In genomic region chr2L:16620384-16620908, dm6 we compare ENCODE assay signal across 1 fruit fly cellular context.
TF ChIP-seq lines count a peak whose summit lies in the region.

No protein-coding gene starts in this region.

TF ChIP-seq in whole organism, embryonic, 481 proteins besides CTCF, POLR2A, EP300 and RAD21 (continued from another document and continues in another):
- peak; percentile 47 for TF ChIP-seq CG9817 (tag; optimal IDR thresholded peaks at IDR 0.05; lab: Kevin White, UChicago)
- peak; percentile 38 for TF ChIP-seq CG12071 (GFP tag; optimal IDR thresholded peaks at IDR 0.05; lab: Kevin White, UChicago)
- TF ChIP-seq Xbp1 (GFP tag; optimal IDR thresholded peaks at IDR 0.05; lab: Kevin White, UChicago): peak; percentile 80
- TF ChIP-seq mld (GFP tag; IDR thresholded peaks at IDR 0.05; lab: Robert Waterston, UW; ENCODE audit: partially characterized antibody): no peak
- peak; percentile 26 for TF ChIP-seq Nf-YC (tag; optimal IDR thresholded peaks at IDR 0.05; lab: Kevin White, UChicago)
- TF ChIP-seq Xrp1 (GFP tag; IDR thresholded peaks at IDR 0.05; lab: Robert Waterston, UW): peak; percentile 90
- TF ChIP-seq CG34376 (GFP tag; optimal IDR thresholded peaks at IDR 0.05; lab: Kevin White, UChicago): no peak
- no peak for TF ChIP-seq Doc3 (GFP tag; IDR thresholded peaks at IDR 0.05; lab: Robert Waterston, UW; ENCODE audit: partially characterized antibody)
- peak; percentile 41 for TF ChIP-seq CG11723 (GFP tag; optimal IDR thresholded peaks at IDR 0.05; lab: Kevin White, UChicago)
- peak; percentile 6 for TF ChIP-seq CG3407 (GFP tag; optimal IDR thresholded peaks at IDR 0.05; lab: Kevin White, UChicago)
- peak in 1 of 2 experiments; percentile 63 for TF ChIP-seq Hr78 (GFP tag; optimal IDR thresholded peaks at IDR 0.05; lab: Kevin White, UChicago)
- TF ChIP-seq Dad (GFP tag; optimal IDR thresholded peaks at IDR 0.05; lab: Kevin White, UChicago): peak; percentile 22
- TF ChIP-seq CG15073 (GFP tag; optimal IDR thresholded peaks at IDR 0.05; lab: Kevin White, UChicago): no peak
- TF ChIP-seq CG7987 (GFP tag; optimal IDR thresholded peaks at IDR 0.05; lab: Kevin White, UChicago): no peak
- TF ChIP-seq CG17361 (GFP tag; IDR thresholded peaks at IDR 0.05; lab: Robert Waterston, UW): peak; percentile 93
- peak; percentile 66 for TF ChIP-seq Oli (tag; optimal IDR thresholded peaks at IDR 0.05; lab: Kevin White, UChicago)
- TF ChIP-seq CG10979 (tag; optimal IDR thresholded peaks at IDR 0.05; lab: Kevin White, UChicago): peak; percentile 93
- TF ChIP-seq odd (GFP tag; optimal IDR thresholded peaks at IDR 0.05; lab: Kevin White, UChicago): peak; percentile 53
- no peak for TF ChIP-seq CG13287 (GFP tag; IDR thresholded peaks at IDR 0.05; lab: Robert Waterston, UW; ENCODE audit: partially characterized antibody)
- TF ChIP-seq CG32772 (GFP tag; IDR thresholded peaks at IDR 0.05; lab: Robert Waterston, UW): peak; percentile 72
- 0 out of 3 replicates have a peak, but pooled peaks have one; percentile 20 for TF ChIP-seq B-H1 (GFP tag; IDR thresholded peaks at IDR 0.05; lab: Robert Waterston, UW)
- 0 out of 3 replicates have a peak, but pooled peaks have one; percentile 43 for TF ChIP-seq otp (GFP tag; IDR thresholded peaks at IDR 0.05; lab: Robert Waterston, UW)
- no peak for TF ChIP-seq NfI (GFP tag; optimal IDR thresholded peaks at IDR 0.05; lab: Kevin White, UChicago)
- peak; percentile 76 for TF ChIP-seq Sox102F (GFP tag; optimal IDR thresholded peaks at IDR 0.05; lab: Kevin White, UChicago)
- peak; percentile 90 for TF ChIP-seq CG8388 (GFP tag; optimal IDR thresholded peaks at IDR 0.05; lab: Kevin White, UChicago)
- TF ChIP-seq CG17829 (tag; optimal IDR thresholded peaks at IDR 0.05; lab: Kevin White, UChicago): peak; percentile 88
- peak; percentile 14 for TF ChIP-seq emc (GFP tag; optimal IDR thresholded peaks at IDR 0.05; lab: Kevin White, UChicago)
- TF ChIP-seq Fer1 (GFP tag; optimal IDR thresholded peaks at IDR 0.05; lab: Kevin White, UChicago): peak; percentile 57
- peak; percentile 58; the same call in 1 of the 3 replicates for TF ChIP-seq ase (GFP tag; IDR thresholded peaks at IDR 0.05; lab: Robert Waterston, UW)
- no peak for TF ChIP-seq Sin3A (optimal IDR thresholded peaks at IDR 0.05; lab: Kevin White, UChicago)
- TF ChIP-seq CG12391 (tag; optimal IDR thresholded peaks at IDR 0.05; lab: Kevin White, UChicago): peak; percentile 51
- peak; percentile 46 for TF ChIP-seq Hr3 (GFP tag; optimal IDR thresholded peaks at IDR 0.05; lab: Kevin White, UChicago)
- peak; percentile 92 for TF ChIP-seq dmrt99B (tag; optimal IDR thresholded peaks at IDR 0.05; lab: Kevin White, UChicago)
- TF ChIP-seq CG31388 (GFP tag; optimal IDR thresholded peaks at IDR 0.05; lab: Kevin White, UChicago): no peak
- TF ChIP-seq Hsf (GFP tag; optimal IDR thresholded peaks at IDR 0.05; lab: Kevin White, UChicago): peak; percentile 13
- peak; percentile 94 for TF ChIP-seq nmo (GFP tag; optimal IDR thresholded peaks at IDR 0.05; lab: Kevin White, UChicago)
- TF ChIP-seq H2.0 (GFP tag; IDR thresholded peaks at IDR 0.05; lab: Robert Waterston, UW): peak; percentile 61
- peak; percentile 16 for TF ChIP-seq D19B (GFP tag; optimal IDR thresholded peaks at IDR 0.05; lab: Kevin White, UChicago)
- TF ChIP-seq Camta (GFP tag; optimal IDR thresholded peaks at IDR 0.05; lab: Kevin White, UChicago): peak; percentile 77
- TF ChIP-seq zfh2 (GFP tag; optimal IDR thresholded peaks at IDR 0.05; lab: Kevin White, UChicago): no peak
- TF ChIP-seq grau (tag; optimal IDR thresholded peaks at IDR 0.05; lab: Kevin White, UChicago): peak; percentile 56
- TF ChIP-seq grn (GFP tag; optimal IDR thresholded peaks at IDR 0.05; lab: Kevin White, UChicago): no peak
- TF ChIP-seq sna (GFP tag; IDR thresholded peaks at IDR 0.05; lab: Robert Waterston, UW; ENCODE audit: partially characterized antibody): no peak
- TF ChIP-seq Dek (tag; optimal IDR thresholded peaks at IDR 0.05; lab: Kevin White, UChicago): no peak
- TF ChIP-seq Dbx (GFP tag; IDR thresholded peaks at IDR 0.05; lab: Robert Waterston, UW): no peak
- no peak for TF ChIP-seq GATAe (GFP tag; conservative IDR thresholded peaks at IDR 0.05; lab: Robert Waterston, UW)
- no peak for TF ChIP-seq C15 (GFP tag; IDR thresholded peaks at IDR 0.05; lab: Robert Waterston, UW)
- no peak for TF ChIP-seq CG11085 (GFP tag; IDR thresholded peaks at IDR 0.05; lab: Robert Waterston, UW)
- peak; percentile 36; the same call in 1 of the 2 replicates for TF ChIP-seq Atf6 (GFP tag; IDR thresholded peaks at IDR 0.05; lab: Robert Waterston, UW)
- peak; percentile 46 for TF ChIP-seq CG16863 (GFP tag; optimal IDR thresholded peaks at IDR 0.05; lab: Kevin White, UChicago)
- TF ChIP-seq NC2α (GFP tag; optimal IDR thresholded peaks at IDR 0.05; lab: Kevin White, UChicago): peak; percentile 5
- TF ChIP-seq HHEX (GFP tag; optimal IDR thresholded peaks at IDR 0.05; lab: Kevin White, UChicago): peak; percentile 73
- TF ChIP-seq twi (tag; optimal IDR thresholded peaks at IDR 0.05; lab: Kevin White, UChicago): peak; percentile 59
- TF ChIP-seq CG12155 (GFP tag; optimal IDR thresholded peaks at IDR 0.05; lab: Kevin White, UChicago): peak; percentile 5
- TF ChIP-seq CG9215 (GFP tag; IDR thresholded peaks at IDR 0.05; lab: Robert Waterston, UW): peak; percentile 45; the same call in 1 of the 2 replicates
- peak; percentile 24 for TF ChIP-seq sd (tag; optimal IDR thresholded peaks at IDR 0.05; lab: Kevin White, UChicago)
- TF ChIP-seq Oaz (GFP tag; IDR thresholded peaks at IDR 0.05; lab: Robert Waterston, UW): no peak
- peak; percentile 93 for TF ChIP-seq CG2712 (tag; optimal IDR thresholded peaks at IDR 0.05; lab: Kevin White, UChicago)
- peak; percentile 63 for TF ChIP-seq CG5180 (GFP tag; optimal IDR thresholded peaks at IDR 0.05; lab: Kevin White, UChicago)
- TF ChIP-seq ara (GFP tag; IDR thresholded peaks at IDR 0.05; lab: Robert Waterston, UW): peak; percentile 69
- TF ChIP-seq peb (GFP tag; IDR thresholded peaks at IDR 0.05; lab: Robert Waterston, UW): peak; percentile 74
- TF ChIP-seq CG10147 (GFP tag; optimal IDR thresholded peaks at IDR 0.05; lab: Kevin White, UChicago): peak; percentile 59
- peak; percentile 37 for TF ChIP-seq CG7271 (tag; optimal IDR thresholded peaks at IDR 0.05; lab: Kevin White, UChicago)
- TF ChIP-seq CG16815 (GFP tag; optimal IDR thresholded peaks at IDR 0.05; lab: Kevin White, UChicago): peak; percentile 24
- peak; percentile 0 for TF ChIP-seq eyg (GFP tag; optimal IDR thresholded peaks at IDR 0.05; lab: Kevin White, UChicago)
- TF ChIP-seq CG8089 (GFP tag; optimal IDR thresholded peaks at IDR 0.05; lab: Kevin White, UChicago): no peak
- no peak for TF ChIP-seq Tbp (GFP tag; optimal IDR thresholded peaks at IDR 0.05; lab: Kevin White, UChicago)
- peak; percentile 32 for TF ChIP-seq pnt (GFP tag; optimal IDR thresholded peaks at IDR 0.05; lab: Kevin White, UChicago)
- no peak for TF ChIP-seq bowl (GFP tag; IDR thresholded peaks at IDR 0.05; lab: Robert Waterston, UW)
- TF ChIP-seq CG13296 (GFP tag; optimal IDR thresholded peaks at IDR 0.05; lab: Kevin White, UChicago): peak; percentile 38
- TF ChIP-seq CG3995 (GFP tag; optimal IDR thresholded peaks at IDR 0.05; lab: Kevin White, UChicago): peak; percentile 7
- peak; percentile 82 for TF ChIP-seq tap (tag; optimal IDR thresholded peaks at IDR 0.05; lab: Kevin White, UChicago)
- TF ChIP-seq CG9437 (GFP tag; optimal IDR thresholded peaks at IDR 0.05; lab: Kevin White, UChicago): peak; percentile 55
- TF ChIP-seq CG17186 (GFP tag; optimal IDR thresholded peaks at IDR 0.05; lab: Kevin White, UChicago): no peak
- no peak for TF ChIP-seq Taf1 (GFP tag; IDR thresholded peaks at IDR 0.05; lab: Robert Waterston, UW)
- TF ChIP-seq Sry-δ (GFP tag; optimal IDR thresholded peaks at IDR 0.05; lab: Kevin White, UChicago): peak; percentile 18
- TF ChIP-seq CG6791 (GFP tag; IDR thresholded peaks at IDR 0.05; lab: Robert Waterston, UW; ENCODE audit: partially characterized antibody): no peak
- TF ChIP-seq scrt (GFP tag; optimal IDR thresholded peaks at IDR 0.05; lab: Kevin White, UChicago): peak; percentile 61
- TF ChIP-seq fd3F (GFP tag; optimal IDR thresholded peaks at IDR 0.05; lab: Kevin White, UChicago): peak; percentile 12
- peak; percentile 74 for TF ChIP-seq CG6654 (GFP tag; optimal IDR thresholded peaks at IDR 0.05; lab: Kevin White, UChicago)
- peak; percentile 75 for TF ChIP-seq gem (tag; optimal IDR thresholded peaks at IDR 0.05; lab: Kevin White, UChicago)
- TF ChIP-seq CG4328 (GFP tag; optimal IDR thresholded peaks at IDR 0.05; lab: Kevin White, UChicago): peak; percentile 25
- TF ChIP-seq crc (GFP tag; optimal IDR thresholded peaks at IDR 0.05; lab: Kevin White, UChicago): peak; percentile 32
- peak; percentile 83 for TF ChIP-seq CG6689 (GFP tag; IDR thresholded peaks at IDR 0.05; lab: Robert Waterston, UW)
- TF ChIP-seq Pdp1 (GFP tag; optimal IDR thresholded peaks at IDR 0.05; lab: Kevin White, UChicago): peak in 1 of 2 experiments; percentile 72
- TF ChIP-seq CG14014 (GFP tag; IDR thresholded peaks at IDR 0.05; lab: Robert Waterston, UW): no peak
- TF ChIP-seq ato (GFP tag; IDR thresholded peaks at IDR 0.05; lab: Robert Waterston, UW; ENCODE audit: partially characterized antibody): no peak
- TF ChIP-seq CG3726 (GFP tag; IDR thresholded peaks at IDR 0.05; lab: Robert Waterston, UW): peak; percentile 45; the same call in 1 of the 3 replicates
- TF ChIP-seq en (GFP tag; optimal IDR thresholded peaks at IDR 0.05; lab: Kevin White, UChicago): peak; percentile 20
- TF ChIP-seq esg (GFP tag; conservative IDR thresholded peaks at IDR 0.05; lab: Robert Waterston, UW): peak; percentile 62
- TF ChIP-seq CG3281 (GFP tag; optimal IDR thresholded peaks at IDR 0.05; lab: Kevin White, UChicago): peak; percentile 52
- peak; percentile 80 for TF ChIP-seq Abd-B (GFP tag; optimal IDR thresholded peaks at IDR 0.05; lab: Kevin White, UChicago)
- TF ChIP-seq ranshi (GFP tag; IDR thresholded peaks at IDR 0.05; lab: Robert Waterston, UW): peak; percentile 66; the same call in 1 of the 2 replicates
- TF ChIP-seq hth (optimal IDR thresholded peaks at IDR 0.05; lab: Kevin White, UChicago): no peak
- peak; percentile 57 for TF ChIP-seq dmrt11E (tag; optimal IDR thresholded peaks at IDR 0.05; lab: Kevin White, UChicago)
- peak; percentile 58 for TF ChIP-seq CG4404 (GFP tag; IDR thresholded peaks at IDR 0.05; lab: Robert Waterston, UW)
- peak; percentile 83 for TF ChIP-seq Six4 (GFP tag; optimal IDR thresholded peaks at IDR 0.05; lab: Kevin White, UChicago)
- TF ChIP-seq Stat92E (GFP tag; optimal IDR thresholded peaks at IDR 0.05; lab: Kevin White, UChicago): peak in 1 of 3 experiments; percentile 67
- no peak for TF ChIP-seq gsb (GFP tag; IDR thresholded peaks at IDR 0.05; lab: Robert Waterston, UW)
- no peak for TF ChIP-seq luna (GFP tag; optimal IDR thresholded peaks at IDR 0.05; lab: Kevin White, UChicago)
- no peak for TF ChIP-seq wek (GFP tag; optimal IDR thresholded peaks at IDR 0.05; lab: Kevin White, UChicago)
- TF ChIP-seq onecut (GFP tag; IDR thresholded peaks at IDR 0.05; lab: Robert Waterston, UW): peak; percentile 60
- no peak for TF ChIP-seq CG8944 (GFP tag; optimal IDR thresholded peaks at IDR 0.05; lab: Kevin White, UChicago)
- TF ChIP-seq CG2120 (GFP tag; optimal IDR thresholded peaks at IDR 0.05; lab: Kevin White, UChicago): no peak
- TF ChIP-seq CG5953 (GFP tag; IDR thresholded peaks at IDR 0.05; lab: Robert Waterston, UW): 0 out of 2 replicates have a peak, but pooled peaks have one; percentile 46
- TF ChIP-seq Scr (GFP tag; IDR thresholded peaks at IDR 0.05; lab: Robert Waterston, UW; ENCODE audit: partially characterized antibody): no peak
- peak in 1 of 2 experiments; percentile 86 for TF ChIP-seq Eip74EF (GFP tag; optimal IDR thresholded peaks at IDR 0.05; lab: Kevin White, UChicago)
- TF ChIP-seq disco-r (GFP tag; optimal IDR thresholded peaks at IDR 0.05; lab: Kevin White, UChicago): no peak
- TF ChIP-seq crol (GFP tag; IDR thresholded peaks at IDR 0.05; lab: Robert Waterston, UW): peak; percentile 43; the same call in 1 of the 2 replicates
- no peak for TF ChIP-seq Bgb (GFP tag; IDR thresholded peaks at IDR 0.05; lab: Robert Waterston, UW; ENCODE audit: partially characterized antibody)
- TF ChIP-seq cg (GFP tag; optimal IDR thresholded peaks at IDR 0.05; lab: Kevin White, UChicago): no peak
- peak; percentile 38; the same call in 1 of the 2 replicates for TF ChIP-seq E2f2 (GFP tag; IDR thresholded peaks at IDR 0.05; lab: Robert Waterston, UW)
- no peak for TF ChIP-seq chm (GFP tag; IDR thresholded peaks at IDR 0.05; lab: Robert Waterston, UW)
- TF ChIP-seq eve (GFP tag; optimal IDR thresholded peaks at IDR 0.05; lab: Kevin White, UChicago): peak in 1 of 2 experiments; percentile 88
- TF ChIP-seq chn (GFP tag; optimal IDR thresholded peaks at IDR 0.05; lab: Kevin White, UChicago): peak; percentile 61
- TF ChIP-seq ind (GFP tag; optimal IDR thresholded peaks at IDR 0.05; lab: Kevin White, UChicago): peak; percentile 79
- TF ChIP-seq CG15269 (tag; optimal IDR thresholded peaks at IDR 0.05; lab: Kevin White, UChicago): peak; percentile 60
- TF ChIP-seq CG3163 (GFP tag; optimal IDR thresholded peaks at IDR 0.05; lab: Kevin White, UChicago): no peak
- TF ChIP-seq CG4360 (GFP tag; IDR thresholded peaks at IDR 0.05; lab: Robert Waterston, UW): no peak; the same call in 1 of the 2 replicates
- no peak for TF ChIP-seq unc-4 (GFP tag; IDR thresholded peaks at IDR 0.05; lab: Robert Waterston, UW; ENCODE audit: partially characterized antibody)
- no peak for TF ChIP-seq Mrtf (GFP tag; IDR thresholded peaks at IDR 0.05; lab: Robert Waterston, UW)
- peak; percentile 19 for TF ChIP-seq cato (GFP tag; optimal IDR thresholded peaks at IDR 0.05; lab: Kevin White, UChicago; ENCODE audit: borderline replicate concordance)
- no peak for TF ChIP-seq CG8478 (optimal IDR thresholded peaks at IDR 0.05; lab: Kevin White, UChicago)
- TF ChIP-seq CG8281 (tag; optimal IDR thresholded peaks at IDR 0.05; lab: Kevin White, UChicago): peak; percentile 45
- peak; percentile 59 for TF ChIP-seq CG18619 (GFP tag; optimal IDR thresholded peaks at IDR 0.05; lab: Kevin White, UChicago)
- peak; percentile 30; the same call in 1 of the 2 replicates for TF ChIP-seq Rfx (GFP tag; IDR thresholded peaks at IDR 0.05; lab: Robert Waterston, UW)
- no peak for TF ChIP-seq dimm (GFP tag; IDR thresholded peaks at IDR 0.05; lab: Robert Waterston, UW)
- peak; percentile 32; the same call in 1 of the 3 replicates for TF ChIP-seq Aef1 (GFP tag; IDR thresholded peaks at IDR 0.05; lab: Robert Waterston, UW)
- 0 out of 3 replicates have a peak, but pooled peaks have one; percentile 29 for TF ChIP-seq CG2199 (GFP tag; IDR thresholded peaks at IDR 0.05; lab: Robert Waterston, UW)
